In the genomic region with DNA sequence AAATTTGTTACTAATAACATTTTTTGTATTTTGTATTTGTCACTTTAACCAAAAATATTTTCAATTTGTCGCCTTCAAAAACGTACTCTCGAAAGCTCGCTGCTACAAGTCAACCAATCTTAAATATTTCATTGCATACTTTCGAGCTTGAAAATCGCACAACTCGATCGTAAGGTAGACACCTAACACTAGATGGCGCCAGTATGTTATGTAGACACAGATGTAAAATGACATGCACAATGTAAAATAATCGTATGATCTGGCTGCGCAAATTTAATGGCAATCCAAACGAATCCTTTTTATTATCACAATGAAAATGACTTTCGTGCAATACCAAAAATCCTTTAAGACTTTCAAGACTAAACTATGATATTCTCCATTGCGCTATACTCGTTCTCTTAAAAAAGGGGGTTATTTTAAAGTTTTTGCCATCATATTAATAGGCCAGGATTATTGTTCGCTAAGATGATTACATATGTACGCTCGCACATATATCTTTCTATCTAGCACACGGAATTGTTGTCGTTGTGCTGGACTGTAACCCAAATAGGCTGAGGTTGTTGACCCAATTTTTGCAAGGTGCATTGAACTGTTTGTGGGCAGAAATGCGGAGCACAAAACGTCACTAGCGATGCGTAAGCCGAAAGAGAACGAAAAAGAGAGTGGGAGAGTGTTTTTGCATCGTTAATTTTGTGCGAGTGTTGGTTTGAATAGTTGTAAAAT, we compare ENCODE assay signal across 1 fruit fly cellular context.
TF ChIP-seq lines count a peak whose summit lies in the region.

No protein-coding gene starts in this region.

TF ChIP-seq in whole organism, embryonic, 481 proteins besides CTCF, POLR2A, EP300 and RAD21 (continued from another document and continues in another):
- peak; percentile 45; the same call in 1 of the 2 replicates for TF ChIP-seq HLH3B (GFP tag; IDR thresholded peaks at IDR 0.05; lab: Robert Waterston, UW)
- TF ChIP-seq CG10209 (GFP tag; optimal IDR thresholded peaks at IDR 0.05; lab: Kevin White, UChicago), result peak; percentile 59
- peak; percentile 77 for TF ChIP-seq CG33213 (GFP tag; optimal IDR thresholded peaks at IDR 0.05; lab: Kevin White, UChicago)
- no peak for TF ChIP-seq Trl (optimal IDR thresholded peaks at IDR 0.05; lab: Kevin White, UChicago)
- TF ChIP-seq Trl (GFP tag; optimal IDR thresholded peaks at IDR 0.05; lab: Kevin White, UChicago), result peak; percentile 84
- peak; percentile 54; the same call in 2 of the 3 replicates for TF ChIP-seq Opbp (GFP tag; IDR thresholded peaks at IDR 0.05; lab: Robert Waterston, UW; ENCODE audit: partially characterized antibody)
- TF ChIP-seq Abd-B (GFP tag; optimal IDR thresholded peaks at IDR 0.05; lab: Kevin White, UChicago), result peak; percentile 42
- 0 out of 2 replicates have a peak, but pooled peaks have one; percentile 6 for TF ChIP-seq Taf1 (GFP tag; IDR thresholded peaks at IDR 0.05; lab: Robert Waterston, UW)
- no peak for TF ChIP-seq hb (GFP tag; IDR thresholded peaks at IDR 0.05; lab: Robert Waterston, UW; ENCODE audit: partially characterized antibody)
- no peak for TF ChIP-seq ssp (GFP tag; IDR thresholded peaks at IDR 0.05; lab: Robert Waterston, UW)
- TF ChIP-seq CG17912 (GFP tag; optimal IDR thresholded peaks at IDR 0.05; lab: Kevin White, UChicago), result peak; percentile 89
- no peak for TF ChIP-seq hth (optimal IDR thresholded peaks at IDR 0.05; lab: Kevin White, UChicago)
- no peak for TF ChIP-seq Spps (tag; optimal IDR thresholded peaks at IDR 0.05; lab: Kevin White, UChicago)
- no peak for TF ChIP-seq CG8359 (GFP tag; optimal IDR thresholded peaks at IDR 0.05; lab: Kevin White, UChicago; ENCODE audit: borderline replicate concordance)
- TF ChIP-seq Elba2 (GFP tag; optimal IDR thresholded peaks at IDR 0.05; lab: Kevin White, UChicago), result peak; percentile 32
- no peak for TF ChIP-seq unc-4 (GFP tag; IDR thresholded peaks at IDR 0.05; lab: Robert Waterston, UW; ENCODE audit: partially characterized antibody)
- no peak for TF ChIP-seq gcm2 (GFP tag; optimal IDR thresholded peaks at IDR 0.05; lab: Kevin White, UChicago)
- TF ChIP-seq bbx (GFP tag; IDR thresholded peaks at IDR 0.05; lab: Robert Waterston, UW; ENCODE audit: partially characterized antibody), result peak; percentile 61
- TF ChIP-seq nom (GFP tag; optimal IDR thresholded peaks at IDR 0.05; lab: Kevin White, UChicago), result no peak
- TF ChIP-seq vnd (GFP tag; IDR thresholded peaks at IDR 0.05; lab: Robert Waterston, UW; ENCODE audit: partially characterized antibody), result no peak
- peak; percentile 73 for TF ChIP-seq ken (GFP tag; IDR thresholded peaks at IDR 0.05; lab: Robert Waterston, UW)
- TF ChIP-seq CG33557 (GFP tag; optimal IDR thresholded peaks at IDR 0.05; lab: Kevin White, UChicago), result peak; percentile 63
- peak; percentile 60 for TF ChIP-seq CG4820 (GFP tag; optimal IDR thresholded peaks at IDR 0.05; lab: Kevin White, UChicago)
- no peak for TF ChIP-seq CG8478 (optimal IDR thresholded peaks at IDR 0.05; lab: Kevin White, UChicago)
- peak; percentile 56; the same call in 1 of the 3 replicates for TF ChIP-seq gce (GFP tag; IDR thresholded peaks at IDR 0.05; lab: Robert Waterston, UW)
- TF ChIP-seq CG7963 (GFP tag; IDR thresholded peaks at IDR 0.05; lab: Robert Waterston, UW; ENCODE audit: partially characterized antibody), result peak; percentile 56; the same call in 2 of the 3 replicates
- TF ChIP-seq ranshi (GFP tag; IDR thresholded peaks at IDR 0.05; lab: Robert Waterston, UW), result peak; percentile 56; the same call in 1 of the 2 replicates
- peak; percentile 87 for TF ChIP-seq HLHmδ (GFP tag; optimal IDR thresholded peaks at IDR 0.05; lab: Kevin White, UChicago)
- TF ChIP-seq CG16815 (GFP tag; optimal IDR thresholded peaks at IDR 0.05; lab: Kevin White, UChicago), result no peak
- peak; percentile 81 for TF ChIP-seq mirr (GFP tag; optimal IDR thresholded peaks at IDR 0.05; lab: Kevin White, UChicago)
- no peak for TF ChIP-seq CG14667 (GFP tag; IDR thresholded peaks at IDR 0.05; lab: Robert Waterston, UW)
- peak; percentile 54 for TF ChIP-seq org-1 (GFP tag; optimal IDR thresholded peaks at IDR 0.05; lab: Kevin White, UChicago)
- no peak for TF ChIP-seq tgo (GFP tag; IDR thresholded peaks at IDR 0.05; lab: Robert Waterston, UW)
- TF ChIP-seq dmrt11E (tag; optimal IDR thresholded peaks at IDR 0.05; lab: Kevin White, UChicago), result peak; percentile 58
- TF ChIP-seq CG6813 (GFP tag; optimal IDR thresholded peaks at IDR 0.05; lab: Kevin White, UChicago), result peak; percentile 60
- peak; percentile 70 for TF ChIP-seq CG6254 (GFP tag; optimal IDR thresholded peaks at IDR 0.05; lab: Kevin White, UChicago)
- TF ChIP-seq dimm (GFP tag; IDR thresholded peaks at IDR 0.05; lab: Robert Waterston, UW), result no peak
- peak; percentile 65; the same call in 1 of the 2 replicates for TF ChIP-seq NFAT (GFP tag; IDR thresholded peaks at IDR 0.05; lab: Robert Waterston, UW)
- TF ChIP-seq cato (GFP tag; optimal IDR thresholded peaks at IDR 0.05; lab: Kevin White, UChicago; ENCODE audit: borderline replicate concordance), result peak; percentile 48
- no peak for TF ChIP-seq mld (GFP tag; IDR thresholded peaks at IDR 0.05; lab: Robert Waterston, UW; ENCODE audit: partially characterized antibody)
- TF ChIP-seq CHES-1-like (GFP tag; optimal IDR thresholded peaks at IDR 0.05; lab: Kevin White, UChicago), result peak; percentile 57
- TF ChIP-seq corto (GFP tag; optimal IDR thresholded peaks at IDR 0.05; lab: Kevin White, UChicago), result no peak
- TF ChIP-seq stwl (tag; optimal IDR thresholded peaks at IDR 0.05; lab: Kevin White, UChicago), result peak; percentile 81
- TF ChIP-seq yki (optimal IDR thresholded peaks at IDR 0.05; lab: Kevin White, UChicago), result no peak
- TF ChIP-seq B-H1 (GFP tag; IDR thresholded peaks at IDR 0.05; lab: Robert Waterston, UW), result peak; percentile 32; the same call in 2 of the 3 replicates
- TF ChIP-seq CG4282 (GFP tag; optimal IDR thresholded peaks at IDR 0.05; lab: Kevin White, UChicago), result peak; percentile 22
- peak; percentile 63 for TF ChIP-seq HLH4C (GFP tag; IDR thresholded peaks at IDR 0.05; lab: Robert Waterston, UW; ENCODE audit: partially characterized antibody)
- TF ChIP-seq CG3726 (GFP tag; IDR thresholded peaks at IDR 0.05; lab: Robert Waterston, UW), result no peak
- TF ChIP-seq ash1 (GFP tag; optimal IDR thresholded peaks at IDR 0.05; lab: Kevin White, UChicago), result peak; percentile 30
- TF ChIP-seq lilli (GFP tag; optimal IDR thresholded peaks at IDR 0.05; lab: Kevin White, UChicago), result peak; percentile 64
- TF ChIP-seq Bgb (GFP tag; IDR thresholded peaks at IDR 0.05; lab: Robert Waterston, UW; ENCODE audit: partially characterized antibody), result peak; percentile 84
- peak; percentile 60 for TF ChIP-seq CG13775 (GFP tag; optimal IDR thresholded peaks at IDR 0.05; lab: Kevin White, UChicago)
- TF ChIP-seq slou (GFP tag; optimal IDR thresholded peaks at IDR 0.05; lab: Kevin White, UChicago), result no peak
- peak; percentile 57 for TF ChIP-seq wek (GFP tag; optimal IDR thresholded peaks at IDR 0.05; lab: Kevin White, UChicago)
- peak; percentile 78 for TF ChIP-seq bigmax (GFP tag; optimal IDR thresholded peaks at IDR 0.05; lab: Kevin White, UChicago)
- TF ChIP-seq ci (GFP tag; IDR thresholded peaks at IDR 0.05; lab: Robert Waterston, UW), result peak; percentile 88
- TF ChIP-seq cwo (GFP tag; optimal IDR thresholded peaks at IDR 0.05; lab: Kevin White, UChicago), result peak; percentile 27
- peak; percentile 71 for TF ChIP-seq CrebB (tag; optimal IDR thresholded peaks at IDR 0.05; lab: Kevin White, UChicago)
- TF ChIP-seq otp (GFP tag; IDR thresholded peaks at IDR 0.05; lab: Robert Waterston, UW), result 0 out of 3 replicates have a peak, but pooled peaks have one; percentile 63
- no peak for TF ChIP-seq Dref (GFP tag; IDR thresholded peaks at IDR 0.05; lab: Robert Waterston, UW)
- TF ChIP-seq sr (GFP tag; IDR thresholded peaks at IDR 0.05; lab: Robert Waterston, UW), result no peak
- no peak for TF ChIP-seq Awh (GFP tag; IDR thresholded peaks at IDR 0.05; lab: Robert Waterston, UW)
- TF ChIP-seq croc (GFP tag; conservative IDR thresholded peaks at IDR 0.05; lab: Robert Waterston, UW), result no peak
- TF ChIP-seq dan (GFP tag; IDR thresholded peaks at IDR 0.05; lab: Robert Waterston, UW), result no peak
- peak; percentile 31 for TF ChIP-seq CG9437 (GFP tag; optimal IDR thresholded peaks at IDR 0.05; lab: Kevin White, UChicago)
- TF ChIP-seq CG4404 (GFP tag; IDR thresholded peaks at IDR 0.05; lab: Robert Waterston, UW), result no peak
- TF ChIP-seq CG17361 (GFP tag; IDR thresholded peaks at IDR 0.05; lab: Robert Waterston, UW), result peak; percentile 39; the same call in 1 of the 3 replicates
- peak; percentile 74 for TF ChIP-seq CG17568 (GFP tag; optimal IDR thresholded peaks at IDR 0.05; lab: Kevin White, UChicago)
- TF ChIP-seq run (tag; optimal IDR thresholded peaks at IDR 0.05; lab: Kevin White, UChicago), result no peak
- peak; percentile 60 for TF ChIP-seq Atf6 (GFP tag; IDR thresholded peaks at IDR 0.05; lab: Robert Waterston, UW)
- TF ChIP-seq Hsf (GFP tag; optimal IDR thresholded peaks at IDR 0.05; lab: Kevin White, UChicago), result peak; percentile 71
- TF ChIP-seq jigr1 (GFP tag; IDR thresholded peaks at IDR 0.05; lab: Robert Waterston, UW), result no peak
- TF ChIP-seq row (GFP tag; IDR thresholded peaks at IDR 0.05; lab: Robert Waterston, UW), result no peak
- TF ChIP-seq ac (GFP tag; optimal IDR thresholded peaks at IDR 0.05; lab: Kevin White, UChicago), result no peak
- peak; percentile 35 for TF ChIP-seq CG10431 (GFP tag; optimal IDR thresholded peaks at IDR 0.05; lab: Kevin White, UChicago)
- TF ChIP-seq Drgx (GFP tag; IDR thresholded peaks at IDR 0.05; lab: Robert Waterston, UW), result no peak
- TF ChIP-seq YL-1 (GFP tag; optimal IDR thresholded peaks at IDR 0.05; lab: Kevin White, UChicago), result no peak
- peak; percentile 65 for TF ChIP-seq CG31441 (GFP tag; IDR thresholded peaks at IDR 0.05; lab: Robert Waterston, UW)
- no peak for TF ChIP-seq dati (GFP tag; IDR thresholded peaks at IDR 0.05; lab: Robert Waterston, UW)
- peak; percentile 46 to 65 for TF ChIP-seq Pdp1 (GFP tag; optimal IDR thresholded peaks at IDR 0.05; lab: Kevin White, UChicago)
- peak; percentile 77 for TF ChIP-seq CG4854 (GFP tag; optimal IDR thresholded peaks at IDR 0.05; lab: Kevin White, UChicago)
- TF ChIP-seq CG9727 (GFP tag; optimal IDR thresholded peaks at IDR 0.05; lab: Kevin White, UChicago), result peak; percentile 68
- TF ChIP-seq Deaf1 (tag; optimal IDR thresholded peaks at IDR 0.05; lab: Kevin White, UChicago), result peak; percentile 60
- no peak for TF ChIP-seq Hey (tag; optimal IDR thresholded peaks at IDR 0.05; lab: Kevin White, UChicago)
- TF ChIP-seq br (optimal IDR thresholded peaks at IDR 0.05; lab: Kevin White, UChicago), result no peak
- peak; percentile 96 for TF ChIP-seq Lpt (GFP tag; optimal IDR thresholded peaks at IDR 0.05; lab: Kevin White, UChicago)
- peak; percentile 19 for TF ChIP-seq CG12155 (GFP tag; optimal IDR thresholded peaks at IDR 0.05; lab: Kevin White, UChicago)
- TF ChIP-seq CG31388 (GFP tag; optimal IDR thresholded peaks at IDR 0.05; lab: Kevin White, UChicago), result no peak
- TF ChIP-seq C15 (GFP tag; IDR thresholded peaks at IDR 0.05; lab: Robert Waterston, UW), result no peak
- TF ChIP-seq CG7987 (GFP tag; optimal IDR thresholded peaks at IDR 0.05; lab: Kevin White, UChicago), result peak; percentile 83
- 0 out of 2 replicates have a peak, but pooled peaks have one; percentile 23 for TF ChIP-seq cas (GFP tag; IDR thresholded peaks at IDR 0.05; lab: Robert Waterston, UW)
- peak; percentile 48 for TF ChIP-seq CG9817 (tag; optimal IDR thresholded peaks at IDR 0.05; lab: Kevin White, UChicago)
- peak; percentile 21 for TF ChIP-seq HLH54F (GFP tag; optimal IDR thresholded peaks at IDR 0.05; lab: Kevin White, UChicago)
- TF ChIP-seq Optix (GFP tag; IDR thresholded peaks at IDR 0.05; lab: Robert Waterston, UW), result no peak
- no peak for TF ChIP-seq CG4730 (GFP tag; IDR thresholded peaks at IDR 0.05; lab: Robert Waterston, UW)
- TF ChIP-seq psq (GFP tag; optimal IDR thresholded peaks at IDR 0.05; lab: Kevin White, UChicago), result peak; percentile 18
- no peak for TF ChIP-seq toy (GFP tag; IDR thresholded peaks at IDR 0.05; lab: Robert Waterston, UW)
- TF ChIP-seq Ets65A (GFP tag; lab: Kevin White, UChicago), result peak; percentile 94
- TF ChIP-seq CG1647 (GFP tag; optimal IDR thresholded peaks at IDR 0.05; lab: Kevin White, UChicago), result peak; percentile 43
- no peak for TF ChIP-seq Usf (GFP tag; optimal IDR thresholded peaks at IDR 0.05; lab: Kevin White, UChicago)
- peak; percentile 6 for TF ChIP-seq CG9876 (GFP tag; optimal IDR thresholded peaks at IDR 0.05; lab: Kevin White, UChicago)
- TF ChIP-seq CG18619 (GFP tag; optimal IDR thresholded peaks at IDR 0.05; lab: Kevin White, UChicago), result peak; percentile 60
- peak; percentile 41 for TF ChIP-seq Nf-YC (tag; optimal IDR thresholded peaks at IDR 0.05; lab: Kevin White, UChicago)
- TF ChIP-seq Scr (GFP tag; IDR thresholded peaks at IDR 0.05; lab: Robert Waterston, UW; ENCODE audit: partially characterized antibody), result peak; percentile 43; the same call in 1 of the 2 replicates
- TF ChIP-seq en (GFP tag; optimal IDR thresholded peaks at IDR 0.05; lab: Kevin White, UChicago), result peak; percentile 63
- peak; percentile 64 for TF ChIP-seq Sox102F (GFP tag; optimal IDR thresholded peaks at IDR 0.05; lab: Kevin White, UChicago)
- TF ChIP-seq CG7745 (tag; optimal IDR thresholded peaks at IDR 0.05; lab: Kevin White, UChicago), result peak; percentile 12
- TF ChIP-seq Gug (GFP tag; IDR thresholded peaks at IDR 0.05; lab: Robert Waterston, UW), result no peak
- TF ChIP-seq CG13123 (GFP tag; optimal IDR thresholded peaks at IDR 0.05; lab: Kevin White, UChicago), result peak; percentile 32
- no peak for TF ChIP-seq Dll (GFP tag; IDR thresholded peaks at IDR 0.05; lab: Robert Waterston, UW; ENCODE audit: partially characterized antibody)
- no peak for TF ChIP-seq pan (optimal IDR thresholded peaks at IDR 0.05; lab: Kevin White, UChicago)
- TF ChIP-seq pan (GFP tag; optimal IDR thresholded peaks at IDR 0.05 in 1 of 2, IDR thresholded peaks at IDR 0.05 in 1 of 2), result peak in 1 of 2 experiments; percentile 64
- TF ChIP-seq CG6683 (GFP tag; optimal IDR thresholded peaks at IDR 0.05; lab: Kevin White, UChicago), result peak; percentile 38
- peak; percentile 60 for TF ChIP-seq CG16863 (GFP tag; optimal IDR thresholded peaks at IDR 0.05; lab: Kevin White, UChicago)
- TF ChIP-seq btn (GFP tag; optimal IDR thresholded peaks at IDR 0.05; lab: Kevin White, UChicago), result peak; percentile 77
- peak; percentile 31 for TF ChIP-seq CG30431 (GFP tag; optimal IDR thresholded peaks at IDR 0.05; lab: Kevin White, UChicago)
- TF ChIP-seq aop (GFP tag; IDR thresholded peaks at IDR 0.05; lab: Robert Waterston, UW), result no peak
- TF ChIP-seq Dip2 (GFP tag; IDR thresholded peaks at IDR 0.05; lab: Robert Waterston, UW), result no peak
- TF ChIP-seq ase (GFP tag; IDR thresholded peaks at IDR 0.05; lab: Robert Waterston, UW), result peak; percentile 66; the same call in 2 of the 3 replicates
- TF ChIP-seq tll (GFP tag; optimal IDR thresholded peaks at IDR 0.05; lab: Kevin White, UChicago), result peak in 1 of 2 experiments; percentile 7
